Fruit fly (Drosophila melanogaster): ENCODE measurements around the gene Jhbp12.

- TF ChIP-seq br (GFP tag; optimal IDR thresholded peaks at IDR 0.05): no peak
- TF ChIP-seq woc (GFP tag; optimal IDR thresholded peaks at IDR 0.05): no peak
- no peak for TF ChIP-seq sv (GFP tag; optimal IDR thresholded peaks at IDR 0.05)
- no peak for TF ChIP-seq h (GFP tag; optimal IDR thresholded peaks at IDR 0.05)
- no peak for TF ChIP-seq Myc (optimal IDR thresholded peaks at IDR 0.05)
- TF ChIP-seq Abd-B (GFP tag; optimal IDR thresholded peaks at IDR 0.05): no peak
- TF ChIP-seq pan (optimal IDR thresholded peaks at IDR 0.05): no peak
- TF ChIP-seq Sp1 (GFP tag; optimal IDR thresholded peaks at IDR 0.05): no peak
- no peak for TF ChIP-seq Hr78 (GFP tag; optimal IDR thresholded peaks at IDR 0.05)
- TF ChIP-seq CG9705 (GFP tag; optimal IDR thresholded peaks at IDR 0.05): no peak
- no peak for TF ChIP-seq usp (GFP tag; optimal IDR thresholded peaks at IDR 0.05)
- TF ChIP-seq lola (GFP tag; optimal IDR thresholded peaks at IDR 0.05): no peak
- TF ChIP-seq CG32264 (GFP tag; optimal IDR thresholded peaks at IDR 0.05): no peak
Measured at dm6 chr3R:24484990-24485478, 39.6 kb upstream of the Jhbp12 start, which contains the start of gene nAChRalpha2.

All from whole organism, wandering third instar larva.